Fruit fly (Drosophila melanogaster): Measurements from ENCODE around the gene CG15765.

DNA sequence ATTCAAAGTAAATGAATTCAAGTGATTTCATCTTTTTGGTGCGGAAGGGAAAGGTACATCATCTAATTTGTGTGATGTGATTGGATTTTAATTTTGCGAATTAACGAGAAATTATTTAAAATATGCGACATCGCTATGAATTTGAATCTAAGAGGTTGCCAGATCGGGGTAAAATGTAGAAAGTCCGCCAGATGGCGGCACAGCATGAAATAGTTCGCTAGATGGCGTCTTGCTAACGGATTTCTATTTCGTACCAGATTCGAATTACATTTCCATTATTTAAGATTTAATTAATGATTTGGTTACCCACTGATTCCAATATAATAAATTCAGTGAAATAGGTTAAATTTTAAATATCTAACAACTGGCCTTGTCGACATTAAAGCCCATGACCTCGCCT lies 65.0 kb downstream of the CG15765 start:
- no peak for TF ChIP-seq Blimp-1 (GFP tag; optimal IDR thresholded peaks at IDR 0.05)
- TF ChIP-seq Sox15 (GFP tag; optimal IDR thresholded peaks at IDR 0.05), result no peak
- no peak for TF ChIP-seq CG7368 (GFP tag; optimal IDR thresholded peaks at IDR 0.05)
- TF ChIP-seq CG6792 (GFP tag; optimal IDR thresholded peaks at IDR 0.05), result no peak
- TF ChIP-seq topi (GFP tag; optimal IDR thresholded peaks at IDR 0.05), result no peak
- no peak for TF ChIP-seq CG6854 (GFP tag; optimal IDR thresholded peaks at IDR 0.05)
- TF ChIP-seq Hr39 (GFP tag; optimal IDR thresholded peaks at IDR 0.05), result peak; percentile 45
- no peak for TF ChIP-seq CG4318 (GFP tag; optimal IDR thresholded peaks at IDR 0.05)
- no peak for TF ChIP-seq CG15336 (GFP tag; IDR thresholded peaks at IDR 0.05)

Measured in whole organism, prepupa.